Fruit fly (Drosophila melanogaster) Kc167 (cell line): ENCODE data around the gene CG45002.

Experiments
- Myc ChIP-seq: fragments of >200 bp; optimal IDR thresholded peaks from 2 replicates; lab custom pipeline; 2017; ENCODE audit warnings: missing external identifiers
- Sin3A ChIP-seq: fragments of >200 bp; optimal IDR thresholded peaks from 2 replicates; lab custom pipeline; 2018; ENCODE audit warnings: missing external identifiers
- h ChIP-seq: fragments of >200 bp; optimal IDR thresholded peaks from 3 replicates; lab custom pipeline; 2018; ENCODE audit warnings: missing external identifiers
- insv ChIP-seq: fragments of >200 bp; optimal IDR thresholded peaks from 3 replicates; lab custom pipeline; 2018; ENCODE audit warnings: missing external identifiers
- psq ChIP-seq: fragments of >200 bp; optimal IDR thresholded peaks from 2 replicates; lab custom pipeline; 2017; ENCODE audit warnings: missing external identifiers
- ttk ChIP-seq: sonication (Bioruptor generic); optimal IDR thresholded peaks from 2 replicates; lab custom pipeline; 2017; ENCODE audit warnings: missing external identifiers

The CG45002 gene

dm6 chrX:17066632-17067031, at the start of gene CG45002:
TSS of gene CG45002 (minus strand) at chrX:17066732.
- TF ChIP-seq Sin3A = no peak
- TF ChIP-seq Myc (lab: Kevin White, UChicago) = no peak
- TF ChIP-seq h (lab: Kevin White, UChicago) = no peak
- no peak for TF ChIP-seq insv (lab: Kevin White, UChicago)
- TF ChIP-seq psq (lab: Kevin White, UChicago) = no peak
- no peak for TF ChIP-seq ttk (lab: Kevin White, UChicago)

dm6 chrX:17113324-17113723, 46.8 kb upstream of the CG45002 start:
- TF ChIP-seq insv (lab: Kevin White, UChicago) = no peak
- no peak for TF ChIP-seq ttk (lab: Kevin White, UChicago)
- no peak for TF ChIP-seq Myc (lab: Kevin White, UChicago)
- no peak for TF ChIP-seq Sin3A

dm6 chrX:17111958-17112953, 45.7 kb upstream of the CG45002 start:
- no peak for TF ChIP-seq Sin3A
- no peak for TF ChIP-seq insv (lab: Kevin White, UChicago)
- TF ChIP-seq h (lab: Kevin White, UChicago) = no peak
- TF ChIP-seq Myc (lab: Kevin White, UChicago) = no peak
- no peak for TF ChIP-seq ttk (lab: Kevin White, UChicago)
- no peak for TF ChIP-seq psq (lab: Kevin White, UChicago)

dm6 chrX:17111274-17111673, 44.7 kb upstream of the CG45002 start:
- TF ChIP-seq ttk (lab: Kevin White, UChicago) (no peak), insv (lab: Kevin White, UChicago) (no peak), psq (lab: Kevin White, UChicago) (no peak), h (lab: Kevin White, UChicago) (no peak), Sin3A (no peak), Myc (lab: Kevin White, UChicago) (no peak)

DNA sequence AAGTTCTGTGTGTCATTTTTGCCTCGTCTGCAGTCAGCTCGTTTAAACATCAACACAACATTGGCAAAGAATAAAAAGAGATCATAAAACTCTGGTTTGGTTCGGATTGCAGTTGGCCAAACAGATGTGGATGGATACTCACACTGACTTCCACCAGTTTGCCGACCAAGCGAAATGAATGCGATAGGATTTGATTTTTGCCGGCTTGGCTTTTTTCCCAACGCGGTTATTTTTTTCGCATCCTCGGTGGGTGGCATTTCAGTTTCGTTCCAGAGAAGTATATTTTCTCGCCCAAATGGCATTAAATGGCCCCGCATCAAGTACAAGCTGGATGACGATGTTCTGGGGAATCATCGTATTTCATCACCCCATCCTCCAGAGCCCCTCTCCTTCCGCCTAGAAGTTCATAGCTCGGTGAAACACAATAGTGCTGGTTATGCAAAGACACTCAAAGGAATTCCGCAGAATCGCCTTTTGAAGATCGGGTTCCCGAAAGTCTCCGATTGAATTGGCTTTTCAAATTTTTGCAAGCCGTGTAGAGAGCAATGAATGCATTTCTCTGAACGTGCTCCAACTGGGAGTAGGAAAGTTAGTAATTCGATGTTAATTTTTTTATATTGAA, 44.1 kb upstream of the CG45002 start:
- no peak for TF ChIP-seq psq (lab: Kevin White, UChicago)
- no peak for TF ChIP-seq Sin3A
- TF ChIP-seq h (lab: Kevin White, UChicago) = no peak
- no peak for TF ChIP-seq insv (lab: Kevin White, UChicago)
- no peak for TF ChIP-seq Myc (lab: Kevin White, UChicago)
- no peak for TF ChIP-seq ttk (lab: Kevin White, UChicago)

dm6 chrX:17109673-17110072, 43.1 kb upstream of the CG45002 start:
- TF ChIP-seq h (lab: Kevin White, UChicago) = no peak
- no peak for TF ChIP-seq psq (lab: Kevin White, UChicago)
- no peak for TF ChIP-seq insv (lab: Kevin White, UChicago)
- TF ChIP-seq ttk (lab: Kevin White, UChicago) = no peak
- no peak for TF ChIP-seq Sin3A
- TF ChIP-seq Myc (lab: Kevin White, UChicago) = no peak

dm6 chrX:17108000-17108399, 41.5 kb upstream of the CG45002 start:
- TF ChIP-seq Sin3A = no peak
- TF ChIP-seq ttk (lab: Kevin White, UChicago) = no peak
- TF ChIP-seq psq (lab: Kevin White, UChicago) = no peak

DNA sequence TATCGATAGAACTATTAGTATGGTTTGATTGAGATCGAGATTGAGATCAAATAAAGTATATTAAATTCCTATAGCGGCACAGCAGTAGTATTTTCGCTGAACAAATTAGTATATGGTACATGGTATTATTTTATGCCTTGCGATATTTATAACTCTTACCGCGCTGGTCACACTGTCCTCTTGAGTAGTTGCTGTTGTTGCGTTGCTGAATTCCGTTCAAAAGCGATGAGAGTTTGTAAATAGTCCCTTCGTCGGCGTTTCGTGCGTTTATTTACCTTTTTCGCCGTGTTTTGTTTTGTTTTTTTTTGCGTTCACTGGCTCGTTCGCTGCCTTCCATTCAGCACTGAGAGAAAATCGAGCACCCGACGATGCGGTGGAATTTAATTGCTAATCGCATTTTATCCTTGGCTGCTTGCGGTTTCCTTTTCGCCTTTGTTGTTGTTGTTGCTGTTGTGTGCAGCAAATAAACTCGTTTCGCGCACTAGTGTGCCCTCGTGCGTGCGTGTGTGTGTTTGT, 40.9 kb upstream of the CG45002 start, which contains the start of gene CG5004:
CG5004 (plus strand) TSS at position 182 of the 516 bp plus-strand sequence.
- TF ChIP-seq Sin3A = no peak

DNA sequence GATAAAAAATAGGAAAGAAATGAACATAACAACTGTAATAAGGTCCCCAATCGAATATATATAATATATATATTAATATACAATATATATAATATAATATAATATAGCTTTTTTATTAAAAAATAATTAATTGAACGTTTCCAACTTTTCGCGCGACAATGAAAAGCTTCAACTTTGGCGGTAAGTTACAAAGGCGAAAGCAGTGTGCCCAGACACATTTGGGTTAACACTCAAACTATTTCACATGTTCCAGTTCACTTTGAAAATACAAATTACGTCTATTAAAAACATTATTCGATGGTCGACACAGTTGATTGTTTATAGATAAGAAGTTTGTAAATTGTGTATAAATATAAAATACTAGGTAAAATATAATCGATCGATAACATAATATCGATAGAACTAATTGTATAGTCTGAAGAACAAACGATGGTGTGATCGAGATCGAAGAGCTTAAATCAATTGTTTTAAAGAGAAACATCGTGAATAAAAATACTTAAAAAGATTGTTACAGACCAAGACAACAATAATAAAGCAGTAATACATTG, 39.7 kb upstream of the CG45002 start:
- no peak for TF ChIP-seq ttk (lab: Kevin White, UChicago)
- no peak for TF ChIP-seq psq (lab: Kevin White, UChicago)
- no peak for TF ChIP-seq Sin3A
- no peak for TF ChIP-seq Myc (lab: Kevin White, UChicago)
- no peak for TF ChIP-seq insv (lab: Kevin White, UChicago)
- TF ChIP-seq h (lab: Kevin White, UChicago) = no peak

dm6 chrX:17105707-17106106, 39.2 kb upstream of the CG45002 start, which contains the start of gene Arpc3B:
TSS of gene Arpc3B (minus strand) at chrX:17105852.
- TF ChIP-seq insv (lab: Kevin White, UChicago) (no peak), Sin3A (no peak), ttk (lab: Kevin White, UChicago) (no peak), h (lab: Kevin White, UChicago) (no peak), Myc (lab: Kevin White, UChicago) (no peak), psq (lab: Kevin White, UChicago) (no peak)

DNA sequence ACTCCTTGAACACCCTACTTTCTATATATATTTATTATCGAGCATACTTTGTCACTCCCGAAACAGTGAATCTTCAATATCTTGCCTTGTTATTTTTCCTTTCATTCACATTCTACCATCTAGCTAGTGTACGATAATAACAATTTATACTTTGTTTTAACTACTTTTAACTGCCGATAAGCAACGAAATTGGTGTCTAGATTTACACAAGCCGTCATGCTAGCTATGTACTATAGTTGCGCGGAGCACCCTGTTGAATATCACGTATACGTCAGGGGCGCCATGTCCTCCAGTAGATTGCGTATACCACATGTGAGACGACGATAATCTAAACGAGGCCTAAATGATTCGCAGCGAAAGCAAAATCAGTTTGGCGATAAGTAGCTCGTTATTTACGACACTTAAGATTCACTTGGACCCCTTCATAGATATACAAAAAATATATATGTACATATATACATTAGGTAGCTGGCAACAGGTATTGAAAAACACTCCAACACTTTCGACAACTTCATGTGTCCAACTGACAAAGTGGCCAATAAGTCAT, 27.4 kb upstream of the CG45002 start:
- no peak for TF ChIP-seq insv (lab: Kevin White, UChicago)
- TF ChIP-seq psq (lab: Kevin White, UChicago) = no peak
- TF ChIP-seq h (lab: Kevin White, UChicago) = no peak
- TF ChIP-seq Sin3A = no peak
- no peak for TF ChIP-seq ttk (lab: Kevin White, UChicago)
- TF ChIP-seq Myc (lab: Kevin White, UChicago) = no peak
